Worm (Caenorhabditis elegans) whole organism, L2 larva: ENCODE results near the gene ugt-41.

Source experiments
- C34F6.9 ChIP-seq: fragments of 150-350 bp; optimal IDR thresholded peaks from 2 replicates; lab custom pipeline; 2014; ENCODE audit warnings: missing biosample characterization, missing genetic modification characterization
- R02D3.7 ChIP-seq: fragments of 150-350 bp; optimal IDR thresholded peaks from 2 replicates; lab custom pipeline; 2014; ENCODE audit warnings: missing biosample characterization, missing genetic modification characterization
- Y55F3AM.14 ChIP-seq: fragments of 200-800 bp; sonication (Bioruptor generic); optimal IDR thresholded peaks from 2 replicates; lab custom pipeline; 2018; ENCODE audit warnings: mild to moderate bottlenecking, missing genetic modification characterization, missing compliant biosample characterization
- ZK546.5 ChIP-seq: sonication (generic microtip); optimal IDR thresholded peaks from 2 replicates; lab custom pipeline; 2017; ENCODE audit warnings: missing biosample characterization, missing genetic modification characterization
- alr-1 ChIP-seq: fragments of 150-350 bp; optimal IDR thresholded peaks from 2 replicates; lab custom pipeline; 2014; ENCODE audit warnings: missing biosample characterization, missing genetic modification characterization
- ama-1 ChIP-seq: fragments of 150-350 bp; optimal IDR thresholded peaks from 2 replicates; lab custom pipeline; 2018; ENCODE audit warnings: inconsistent platforms
- crh-2 ChIP-seq: sonication (generic microtip); optimal IDR thresholded peaks from 2 replicates; lab custom pipeline; 2017; ENCODE audit warnings: missing biosample characterization, missing genetic modification characterization
- dmd-4 ChIP-seq: sonication (generic microtip); optimal IDR thresholded peaks from 2 replicates; lab custom pipeline; 2017; ENCODE audit warnings: missing biosample characterization, missing genetic modification characterization
- egl-27 ChIP-seq: sonication (generic microtip); optimal IDR thresholded peaks from 3 replicates; lab custom pipeline; 2017; ENCODE audit warnings: missing biosample characterization, missing genetic modification reagents, missing genetic modification characterization
- elt-1 ChIP-seq: fragments of 150-350 bp; optimal IDR thresholded peaks from 2 replicates; lab custom pipeline; 2014; ENCODE audit warnings: missing biosample characterization, missing genetic modification characterization
- elt-3 ChIP-seq: sonication (generic microtip); optimal IDR thresholded peaks from 2 replicates; lab custom pipeline; 2017; ENCODE audit warnings: missing biosample characterization, missing genetic modification characterization
- fos-1 ChIP-seq: fragments of 150-350 bp; optimal IDR thresholded peaks from 2 replicates; lab custom pipeline; 2014; ENCODE audit warnings: missing biosample characterization, missing genetic modification characterization
- gmeb-1 ChIP-seq: fragments of 150-350 bp; optimal IDR thresholded peaks from 2 replicates; lab custom pipeline; 2014; ENCODE audit warnings: missing biosample characterization, missing genetic modification characterization
- lin-11 ChIP-seq: fragments of 150-350 bp; sonication (generic microtip); optimal IDR thresholded peaks from 2 replicates; lab custom pipeline; 2014; ENCODE audit warnings: missing biosample characterization, missing genetic modification characterization, inconsistent platforms, mixed read lengths
- lin-13 ChIP-seq: fragments of 150-350 bp; optimal IDR thresholded peaks from 2 replicates; lab custom pipeline; 2014; ENCODE audit warnings: missing biosample characterization, missing genetic modification reagents, missing genetic modification characterization
- lin-39 ChIP-seq: fragments of 150-350 bp; optimal IDR thresholded peaks from 2 replicates; lab custom pipeline; 2014; ENCODE audit warnings: missing biosample characterization, missing genetic modification reagents, missing genetic modification characterization
- lsy-2 ChIP-seq, 2 experiments: fragments of 150-350 bp in 1 of 2; sonication (generic microtip) in 1 of 2; optimal IDR thresholded peaks; 2 replicates each; lab custom pipeline; 2014 to 2017; ENCODE audit warnings: missing biosample characterization in 2 of 2, missing genetic modification characterization in 2 of 2
- mab-5 ChIP-seq: fragments of 150-350 bp; optimal IDR thresholded peaks from 2 replicates; lab custom pipeline; 2014; ENCODE audit warnings: missing biosample characterization, missing genetic modification characterization
- mdl-1 ChIP-seq, 2 experiments: fragments of 150-350 bp in 1 of 2; sonication (generic microtip) in 1 of 2; optimal IDR thresholded peaks; 2 replicates each; lab custom pipeline; 2017; ENCODE audit warnings: missing biosample characterization in 2 of 2, missing genetic modification characterization in 2 of 2
- nhr-12 ChIP-seq: fragments of 150-350 bp; optimal IDR thresholded peaks from 2 replicates; lab custom pipeline; 2014; ENCODE audit warnings: missing biosample characterization, missing genetic modification characterization
- nhr-129 ChIP-seq: fragments of 150-350 bp; optimal IDR thresholded peaks from 2 replicates; lab custom pipeline; 2014; ENCODE audit warnings: missing biosample characterization, missing genetic modification characterization
- nhr-21 ChIP-seq: fragments of 150-350 bp; optimal IDR thresholded peaks from 2 replicates; lab custom pipeline; 2014; ENCODE audit warnings: missing biosample characterization, missing genetic modification characterization
- nhr-23 ChIP-seq: fragments of 150-350 bp; optimal IDR thresholded peaks from 2 replicates; lab custom pipeline; 2014; ENCODE audit warnings: missing biosample characterization, missing genetic modification reagents, missing genetic modification characterization
- nhr-237 ChIP-seq: fragments of 150-350 bp; optimal IDR thresholded peaks from 2 replicates; lab custom pipeline; 2014; ENCODE audit warnings: missing biosample characterization, missing genetic modification characterization
- nhr-25 ChIP-seq: fragments of 150-350 bp; sonication (generic microtip); optimal IDR thresholded peaks from 3 replicates; lab custom pipeline; 2014; ENCODE audit warnings: missing biosample characterization, missing genetic modification characterization
- nhr-77 ChIP-seq: fragments of 150-350 bp; optimal IDR thresholded peaks from 2 replicates; lab custom pipeline; 2014; ENCODE audit warnings: missing biosample characterization, missing genetic modification characterization
- peb-1 ChIP-seq: fragments of 150-350 bp; optimal IDR thresholded peaks from 2 replicates; lab custom pipeline; 2014; ENCODE audit warnings: missing biosample characterization, missing genetic modification characterization
- sem-4 ChIP-seq: fragments of 150-350 bp; optimal IDR thresholded peaks from 2 replicates; lab custom pipeline; 2014; ENCODE audit warnings: missing biosample characterization, missing genetic modification reagents, missing genetic modification characterization
- sma-3 ChIP-seq: sonication (generic microtip); optimal IDR thresholded peaks from 2 replicates; lab custom pipeline; 2016; ENCODE audit warnings: missing genetic modification reagents, missing genetic modification characterization, missing compliant biosample characterization
- sma-9 ChIP-seq, 2 experiments: fragments of 150-350 bp in 1 of 2; sonication (generic microtip) in 1 of 2; optimal IDR thresholded peaks; 2 replicates each; lab custom pipeline; 2014 to 2016; ENCODE audit warnings: missing genetic modification characterization in 2 of 2, mild to moderate bottlenecking in 1 of 2, missing biosample characterization in 1 of 2, missing compliant biosample characterization in 1 of 2, missing genetic modification reagents in 1 of 2, moderate library complexity in 1 of 2
- snpc-4 ChIP-seq: fragments of 150-350 bp; optimal IDR thresholded peaks from 2 replicates; lab custom pipeline; 2014; ENCODE audit warnings: missing biosample characterization, missing genetic modification characterization
- unc-39 ChIP-seq: fragments of 150-350 bp; optimal IDR thresholded peaks from 2 replicates; lab custom pipeline; 2014; ENCODE audit warnings: missing biosample characterization, missing genetic modification characterization
- unc-55 ChIP-seq: fragments of 150-350 bp; sonication (generic microtip); optimal IDR thresholded peaks from 3 replicates; lab custom pipeline; 2014; ENCODE audit warnings: missing biosample characterization, missing genetic modification reagents, missing genetic modification characterization
- unc-62 ChIP-seq: fragments of 150-350 bp; optimal IDR thresholded peaks from 2 replicates; lab custom pipeline; 2014; ENCODE audit warnings: missing biosample characterization, missing genetic modification reagents, missing genetic modification characterization
- ztf-1 ChIP-seq: fragments of 200-800 bp; sonication (Bioruptor generic); conservative IDR thresholded peaks from 2 replicates; pipeline ENCODE4 v1.3.6; 2022; ENCODE audit warnings: missing genetic modification characterization, missing compliant biosample characterization
- ztf-4 ChIP-seq: fragments of 150-350 bp; optimal IDR thresholded peaks from 2 replicates; lab custom pipeline; 2014; ENCODE audit warnings: missing biosample characterization, missing genetic modification characterization

Gene ugt-41

ce11 chrV:7164210-7164609 is 815 bp upstream of the ugt-41 start, which contains the start of gene srh-83:
Gene srh-83, plus strand, starts transcription at chrV:7164510.
- TF ChIP-seq egl-27 (tag; lab: Kevin White, UChicago) (no peak), dmd-4 (no peak), peb-1 (tag; lab: Kevin White, UChicago) (no peak), nhr-23 (tag; lab: Kevin White, UChicago) (no peak), unc-62 (GFP tag; lab: Kevin White, UChicago) (no peak), ZK546.5 (tag; lab: Kevin White, UChicago) (no peak), elt-3 (tag; lab: Kevin White, UChicago) (no peak), lsy-2 (tag; optimal IDR thresholded peaks at IDR 0.05; lab: Kevin White, UChicago) (no peak), nhr-237 (tag; lab: Kevin White, UChicago) (no peak), nhr-21 (no peak), alr-1 (tag; lab: Kevin White, UChicago) (no peak), ztf-1 (GFP tag; lab: Robert Waterston, UW) (no peak)

ce11 chrV:7159391-7159790 is 4.0 kb downstream of the ugt-41 start, which contains the start of gene str-204:
Gene str-204, plus strand, starts transcription at chrV:7159691.
- TF ChIP-seq sma-9 (GFP tag; optimal IDR thresholded peaks at IDR 0.05; lab: Kevin White, UChicago) = no peak
- TF ChIP-seq sma-9 (tag; optimal IDR thresholded peaks at IDR 0.05; lab: Kevin White, UChicago) = no peak
- TF ChIP-seq lsy-2 (tag; optimal IDR thresholded peaks at IDR 0.05; lab: Kevin White, UChicago) = no peak
- no peak for TF ChIP-seq nhr-25 (tag; lab: Kevin White, UChicago)
- TF ChIP-seq, all 48 proteins: peak for 0

DNA sequence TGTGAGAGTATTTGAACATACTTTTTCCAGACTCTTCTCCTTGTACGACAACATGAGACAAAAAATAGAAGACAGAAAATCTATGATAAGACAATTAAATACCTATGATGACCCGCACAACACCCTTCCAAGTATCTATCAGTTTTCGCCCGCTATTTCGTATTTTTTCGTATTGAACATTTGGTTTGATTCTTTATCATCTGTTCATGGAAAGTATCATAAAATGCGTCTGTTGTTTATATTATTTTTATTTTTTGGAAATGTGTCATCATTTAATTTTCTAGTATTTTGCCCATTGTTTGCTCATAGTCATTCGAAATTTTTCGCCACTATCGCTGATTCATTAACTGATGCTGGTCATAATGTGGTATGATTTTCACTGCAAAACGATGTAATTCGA is 6.3 kb downstream of the ugt-41 start, which contains the start of gene ugt-39:
ugt-39 (plus strand) TSS at position 54 of the 400 bp plus-strand sequence.
- TF ChIP-seq sma-3 (GFP tag; lab: Kevin White, UChicago) = peak; percentile 1
- no peak for TF ChIP-seq nhr-77 (tag; lab: Kevin White, UChicago)
- no peak for TF ChIP-seq elt-1
- TF ChIP-seq ztf-4 = no peak
- no peak for TF ChIP-seq unc-39 (tag; lab: Kevin White, UChicago)
- peak; percentile 51 for TF ChIP-seq sma-9 (GFP tag; optimal IDR thresholded peaks at IDR 0.05; lab: Kevin White, UChicago)
- no peak for TF ChIP-seq sma-9 (tag; optimal IDR thresholded peaks at IDR 0.05; lab: Kevin White, UChicago)
- peak; percentile 58 for TF ChIP-seq fos-1 (tag; lab: Kevin White, UChicago)
- no peak for TF ChIP-seq unc-55 (GFP tag; lab: Kevin White, UChicago)
- TF ChIP-seq nhr-23 (tag; lab: Kevin White, UChicago) = no peak
- TF ChIP-seq mab-5 (tag; lab: Kevin White, UChicago) = no peak
- no peak for TF ChIP-seq gmeb-1 (tag; lab: Kevin White, UChicago)
- no peak for TF ChIP-seq nhr-129 (tag; lab: Kevin White, UChicago)
- TF ChIP-seq sem-4 (tag; lab: Kevin White, UChicago) = no peak
- no peak for TF ChIP-seq lin-13 (GFP tag; lab: Kevin White, UChicago)

ce11 chrV:7156079-7156478 is 7.3 kb downstream of the ugt-41 start, which contains the start of gene F10D2.10:
Gene F10D2.10, minus strand, starts transcription at chrV:7156179.
- TF ChIP-seq peb-1 (tag; lab: Kevin White, UChicago) (no peak), lin-11 (tag; lab: Kevin White, UChicago) (no peak), C34F6.9 (tag; lab: Kevin White, UChicago) (no peak), nhr-25 (tag; lab: Kevin White, UChicago) (no peak), mdl-1 (tag; optimal IDR thresholded peaks at IDR 0.05; lab: Kevin White, UChicago) (no peak), sma-3 (GFP tag; lab: Kevin White, UChicago) (no peak), unc-55 (GFP tag; lab: Kevin White, UChicago) (no peak), ama-1 (lab: Kevin White, UChicago) (no peak), fos-1 (tag; lab: Kevin White, UChicago) (no peak), sma-9 (GFP tag; optimal IDR thresholded peaks at IDR 0.05; lab: Kevin White, UChicago) (no peak), sma-9 (tag; optimal IDR thresholded peaks at IDR 0.05; lab: Kevin White, UChicago) (no peak), lsy-2 (tag; optimal IDR thresholded peaks at IDR 0.05; lab: Kevin White, UChicago) (no peak), nhr-129 (tag; lab: Kevin White, UChicago) (no peak), lin-39 (tag; lab: Kevin White, UChicago) (no peak), crh-2 (tag; lab: Kevin White, UChicago) (no peak), R02D3.7 (tag; lab: Kevin White, UChicago) (no peak), Y55F3AM.14 (no peak), snpc-4 (tag; lab: Kevin White, UChicago) (no peak), nhr-12 (tag; lab: Kevin White, UChicago) (no peak)
